Fruit fly (Drosophila melanogaster) whole organism, embryonic: ENCODE measurements around the gene CG13481.

Source experiments
- C15 ChIP-seq: fragments of 200-800 bp; sonication (Bioruptor generic); IDR thresholded peaks from 3 replicates; pipeline ENCODE4 v1.3.6; 2022; ENCODE audit warnings: missing biosample characterization, missing genetic modification characterization
- CG10274 ChIP-seq: fragments of 200-800 bp; sonication (Bioruptor generic); optimal IDR thresholded peaks from 3 replicates; lab custom pipeline; 2017; ENCODE audit warnings: missing biosample characterization, mild to moderate bottlenecking, missing genetic modification characterization
- CG11085 ChIP-seq: fragments of 200-800 bp; sonication (Bioruptor generic); IDR thresholded peaks from 2 replicates; pipeline ENCODE4 v1.3.6; 2022; ENCODE audit warnings: missing biosample characterization, missing genetic modification characterization
- CG13424 ChIP-seq: fragments of 200-800 bp; sonication (Bioruptor generic); optimal IDR thresholded peaks from 2 replicates; lab custom pipeline; 2019; ENCODE audit warnings: missing biosample characterization, mild to moderate bottlenecking, missing genetic modification characterization, moderate library complexity
- CG13775 ChIP-seq: fragments of 200-800 bp; sonication (Bioruptor generic); optimal IDR thresholded peaks from 3 replicates; lab custom pipeline; 2017; ENCODE audit warnings: missing biosample characterization, mild to moderate bottlenecking, missing genetic modification characterization
- CG14014 ChIP-seq: fragments of 200-800 bp; sonication (Bioruptor generic); IDR thresholded peaks from 2 replicates; pipeline ENCODE4 v1.3.6; 2022; ENCODE audit warnings: missing biosample characterization, missing genetic modification characterization
- CG16779 ChIP-seq: fragments of 200-800 bp; sonication (Bioruptor generic); IDR thresholded peaks from 2 replicates; pipeline ENCODE4 v1.3.6; 2022; ENCODE audit warnings: missing biosample characterization, missing genetic modification characterization
- CG17829 ChIP-seq: fragments of 200-800 bp; optimal IDR thresholded peaks from 2 replicates; lab custom pipeline; 2019; ENCODE audit warnings: missing biosample characterization, mild to moderate bottlenecking, missing genetic modification characterization, moderate library complexity
- CG2116 ChIP-seq: fragments of 200-800 bp; sonication (Bioruptor generic); optimal IDR thresholded peaks from 3 replicates; lab custom pipeline; 2018; ENCODE audit warnings: missing biosample characterization, mild to moderate bottlenecking, missing genetic modification characterization
- CG2712 ChIP-seq: fragments of 200-800 bp; optimal IDR thresholded peaks from 3 replicates; lab custom pipeline; 2019; ENCODE audit warnings: missing biosample characterization, mild to moderate bottlenecking, missing genetic modification characterization, moderate library complexity
- CG31365 ChIP-seq: fragments of 200-800 bp; sonication (Bioruptor generic); optimal IDR thresholded peaks from 2 replicates; lab custom pipeline; 2018; ENCODE audit warnings: missing biosample characterization, mild to moderate bottlenecking, missing genetic modification characterization
- CG7963 ChIP-seq: fragments of 200-800 bp; sonication (Bioruptor generic); IDR thresholded peaks from 3 replicates; pipeline ENCODE4 v1.3.6; 2022; ENCODE audit warnings: missing biosample characterization, missing genetic modification characterization; ENCODE audit not compliant: partially characterized antibody
- CG8290 ChIP-seq, 3 experiments: fragments of 200-800 bp; sonication (Bioruptor generic); optimal IDR thresholded peaks; 2 replicates each; lab custom pipeline; 2016 to 2019; ENCODE audit warnings: missing biosample characterization in 3 of 3, missing genetic modification characterization in 3 of 3, mild to moderate bottlenecking in 2 of 3, moderate library complexity in 1 of 3
- CG8478 ChIP-seq: fragments of >200 bp; optimal IDR thresholded peaks from 2 replicates; lab custom pipeline; 2018
- D19A ChIP-seq: fragments of 200-800 bp; optimal IDR thresholded peaks from 3 replicates; lab custom pipeline; 2019; ENCODE audit warnings: missing biosample characterization, mild to moderate bottlenecking, missing genetic modification characterization, moderate library complexity
- E2f1 ChIP-seq: fragments of 200-800 bp; sonication (Bioruptor generic); IDR thresholded peaks from 2 replicates; pipeline ENCODE4 v1.3.6; 2022; ENCODE audit warnings: missing biosample characterization, missing genetic modification characterization
- Eip74EF ChIP-seq, 2 experiments: fragments of 200-800 bp in 1 of 2; fragments of >200 bp in 1 of 2; sonication (Bioruptor generic) in 1 of 2; optimal IDR thresholded peaks; 2 replicates each; lab custom pipeline; 2017 to 2019; ENCODE audit warnings: missing biosample characterization in 2 of 2, missing genetic modification characterization in 2 of 2, mild to moderate bottlenecking in 1 of 2, moderate library complexity in 1 of 2
- Ets65A ChIP-seq: fragments of 200-800 bp; sonication (Bioruptor generic); peaks from one replicate; lab custom pipeline; 2016; ENCODE audit warnings: missing biosample characterization, missing genetic modification characterization
- Fer1 ChIP-seq: fragments of 200-800 bp; sonication (Bioruptor generic); optimal IDR thresholded peaks from 2 replicates; lab custom pipeline; 2017; ENCODE audit warnings: missing biosample characterization, mild to moderate bottlenecking, missing genetic modification characterization
- Hmx ChIP-seq: fragments of 200-800 bp; sonication (Bioruptor generic); optimal IDR thresholded peaks from 2 replicates; lab custom pipeline; 2016; ENCODE audit warnings: missing biosample characterization, missing genetic modification characterization
- Hsf ChIP-seq: fragments of 200-800 bp; sonication (Bioruptor generic); optimal IDR thresholded peaks from 3 replicates; lab custom pipeline; 2016; ENCODE audit warnings: missing biosample characterization, missing genetic modification characterization
- Lim3 ChIP-seq: fragments of 200-800 bp; sonication (Bioruptor generic); IDR thresholded peaks from 2 replicates; pipeline ENCODE4 v1.3.6; 2022; ENCODE audit warnings: missing biosample characterization, missing genetic modification characterization
- Meics ChIP-seq: fragments of 200-800 bp; sonication (Bioruptor generic); optimal IDR thresholded peaks from 2 replicates; lab custom pipeline; 2017; ENCODE audit warnings: missing biosample characterization, mild to moderate bottlenecking, missing genetic modification characterization
- Myb ChIP-seq: fragments of 200-800 bp; sonication (Bioruptor generic); optimal IDR thresholded peaks from 2 replicates; lab custom pipeline; 2016; ENCODE audit warnings: missing biosample characterization, missing genetic modification characterization
- Poxn ChIP-seq: fragments of 200-800 bp; sonication (Bioruptor generic); IDR thresholded peaks from 2 replicates; pipeline ENCODE4 v1.3.6; 2022; ENCODE audit warnings: missing biosample characterization, missing genetic modification characterization
- Ravus ChIP-seq: fragments of 200-800 bp; sonication (Bioruptor generic); IDR thresholded peaks from 2 replicates; pipeline ENCODE4 v1.3.6; 2022; ENCODE audit warnings: missing biosample characterization, missing genetic modification characterization
- Spps ChIP-seq: fragments of 200-800 bp; sonication (Bioruptor generic); optimal IDR thresholded peaks from 2 replicates; lab custom pipeline; 2018; ENCODE audit warnings: missing biosample characterization, mild to moderate bottlenecking, missing genetic modification characterization
- Sry-β ChIP-seq: fragments of 200-800 bp; sonication (Bioruptor generic); optimal IDR thresholded peaks from 2 replicates; lab custom pipeline; 2018; ENCODE audit warnings: missing biosample characterization, mild to moderate bottlenecking, missing genetic modification characterization, moderate library complexity
- Ssrp ChIP-seq: fragments of 200-800 bp; sonication (Bioruptor generic); optimal IDR thresholded peaks from 2 replicates; lab custom pipeline; 2018; ENCODE audit warnings: missing biosample characterization, mild to moderate bottlenecking, missing genetic modification characterization, moderate library complexity
- Vsx1 ChIP-seq: fragments of 200-800 bp; sonication (Bioruptor generic); optimal IDR thresholded peaks from 2 replicates; lab custom pipeline; 2017; ENCODE audit warnings: missing biosample characterization, mild to moderate bottlenecking, missing genetic modification characterization, missing genetic modification reagents
- bsh ChIP-seq, 2 experiments: fragments of 200-800 bp; sonication (Bioruptor generic); optimal IDR thresholded peaks; 2 replicates each; lab custom pipeline; 2017 to 2018; ENCODE audit warnings: mild to moderate bottlenecking in 2 of 2, missing biosample characterization in 2 of 2, missing genetic modification characterization in 2 of 2, moderate library complexity in 1 of 2
- cas ChIP-seq: fragments of 200-800 bp; sonication (Bioruptor generic); IDR thresholded peaks from 2 replicates; pipeline ENCODE4 v1.3.6; 2022; ENCODE audit warnings: missing biosample characterization, missing genetic modification characterization
- caup ChIP-seq: fragments of 200-800 bp; sonication (Bioruptor generic); optimal IDR thresholded peaks from 3 replicates; lab custom pipeline; 2017; ENCODE audit warnings: missing biosample characterization, mild to moderate bottlenecking, missing genetic modification characterization, moderate library complexity; ENCODE audit not compliant: severe bottlenecking
- ci ChIP-seq: fragments of 200-800 bp; sonication (Bioruptor generic); IDR thresholded peaks from 3 replicates; pipeline ENCODE4 v1.3.6; 2022; ENCODE audit warnings: missing biosample characterization, missing genetic modification characterization
- dysf ChIP-seq: fragments of 200-800 bp; sonication (Bioruptor generic); IDR thresholded peaks from 3 replicates; pipeline ENCODE4 v1.3.6; 2022; ENCODE audit warnings: missing biosample characterization, missing genetic modification characterization
- gcm ChIP-seq: fragments of 200-800 bp; sonication (Bioruptor generic); optimal IDR thresholded peaks from 2 replicates; lab custom pipeline; 2019; ENCODE audit warnings: missing biosample characterization, mild to moderate bottlenecking, missing genetic modification characterization, moderate library complexity
- ken ChIP-seq: fragments of 200-800 bp; sonication (Bioruptor generic); IDR thresholded peaks from 3 replicates; pipeline ENCODE4 v1.3.6; 2022; ENCODE audit warnings: missing biosample characterization, missing genetic modification characterization
- knrl ChIP-seq: fragments of 200-800 bp; sonication (Bioruptor generic); IDR thresholded peaks from 3 replicates; pipeline ENCODE4 v1.3.6; 2022; ENCODE audit warnings: missing biosample characterization, missing genetic modification characterization; ENCODE audit not compliant: partially characterized antibody
- lov ChIP-seq, 2 experiments: fragments of 200-800 bp in 1 of 2; fragments of >200 bp in 1 of 2; sonication (Bioruptor generic) in 1 of 2; IDR thresholded peaks in 1 of 2; optimal IDR thresholded peaks in 1 of 2; 2 replicates in 1 of 2; 3 replicates in 1 of 2; pipeline versions ENCODE4 v1.3.6 to Lab custom; 2017 to 2022; ENCODE audit warnings: missing biosample characterization in 1 of 2, missing genetic modification characterization in 1 of 2
- maf-S ChIP-seq: fragments of 200-800 bp; sonication (Bioruptor generic); optimal IDR thresholded peaks from 2 replicates; lab custom pipeline; 2016; ENCODE audit warnings: missing biosample characterization, missing genetic modification characterization
- oc ChIP-seq: fragments of 200-800 bp; sonication (Bioruptor generic); optimal IDR thresholded peaks from 2 replicates; lab custom pipeline; 2018; ENCODE audit warnings: missing biosample characterization, mild to moderate bottlenecking, missing genetic modification characterization, moderate library complexity
- pnt ChIP-seq: fragments of 200-800 bp; sonication (Bioruptor generic); optimal IDR thresholded peaks from 3 replicates; lab custom pipeline; 2016; ENCODE audit warnings: missing biosample characterization, missing genetic modification characterization
- row ChIP-seq: fragments of 200-800 bp; sonication (Bioruptor generic); IDR thresholded peaks from 3 replicates; pipeline ENCODE4 v1.3.6; 2022; ENCODE audit warnings: missing biosample characterization, missing genetic modification characterization
- sim ChIP-seq: fragments of 200-800 bp; sonication (Bioruptor generic); IDR thresholded peaks from 2 replicates; pipeline ENCODE4 v1.3.6; 2022; ENCODE audit warnings: missing biosample characterization, missing genetic modification characterization
- slp2 ChIP-seq: fragments of 200-800 bp; sonication (Bioruptor generic); optimal IDR thresholded peaks from 2 replicates; lab custom pipeline; 2016; ENCODE audit warnings: missing biosample characterization, missing genetic modification characterization
- trem ChIP-seq: fragments of 200-800 bp; optimal IDR thresholded peaks from 3 replicates; lab custom pipeline; 2019; ENCODE audit warnings: missing biosample characterization, mild to moderate bottlenecking, missing genetic modification characterization, moderate library complexity
- usp ChIP-seq: fragments of >200 bp; optimal IDR thresholded peaks from 2 replicates; lab custom pipeline; 2017; ENCODE audit warnings: missing biosample characterization, missing genetic modification characterization
- zen2 ChIP-seq: fragments of 200-800 bp; sonication (Bioruptor generic); IDR thresholded peaks from 3 replicates; pipeline ENCODE4 v1.3.6; 2022; ENCODE audit warnings: missing biosample characterization, missing genetic modification characterization; ENCODE audit not compliant: partially characterized antibody

The CG13481 gene

dm6 chr3L:14409419-14410145 is 40.1 kb upstream of the CG13481 start, which contains the start of gene stwl (continued):
- TF ChIP-seq row (GFP tag; lab: Robert Waterston, UW) (peak; percentile 83), Hsf (peak; percentile 58), trem (tag; lab: Kevin White, UChicago) (peak; percentile 98), Ssrp (tag; lab: Kevin White, UChicago) (no peak), Meics (peak; percentile 51), Fer1 (peak; percentile 56), CG7963 (GFP tag; lab: Robert Waterston, UW) (peak; percentile 60; the same call in 2 of the 3 replicates), Spps (tag; lab: Kevin White, UChicago) (no peak), ken (peak; percentile 63; the same call in 2 of the 3 replicates), ci (GFP tag; lab: Robert Waterston, UW) (peak; percentile 62; the same call in 2 of the 3 replicates), zen2 (GFP tag; lab: Robert Waterston, UW) (peak; percentile 65), usp (GFP tag; lab: Kevin White, UChicago) (no peak), Sry-β (GFP tag; lab: Kevin White, UChicago) (no peak), knrl (GFP tag; lab: Robert Waterston, UW) (peak; percentile 78), CG8290 (GFP tag; optimal IDR thresholded peaks at IDR 0.05; lab: Kevin White, UChicago) (peak; percentile 89), CG8290 (tag; optimal IDR thresholded peaks at IDR 0.05; lab: Kevin White, UChicago) (peak; percentile 83 to 95), dysf (GFP tag; lab: Robert Waterston, UW) (peak; percentile 32; the same call in 1 of the 3 replicates), oc (tag; lab: Kevin White, UChicago) (no peak), CG13775 (GFP tag; lab: Kevin White, UChicago) (no peak), Hmx (GFP tag; lab: Kevin White, UChicago) (no peak), CG31365 (tag; lab: Kevin White, UChicago) (peak; percentile 7), bsh (GFP tag; optimal IDR thresholded peaks at IDR 0.05; lab: Kevin White, UChicago) (peak in 1 of 2 experiments; percentile 20), Vsx1 (GFP tag; lab: Kevin White, UChicago) (no peak), CG2712 (tag; lab: Kevin White, UChicago) (peak; percentile 8), cas (GFP tag; lab: Robert Waterston, UW) (peak; percentile 63; the same call in 1 of the 2 replicates), Eip74EF (GFP tag; optimal IDR thresholded peaks at IDR 0.05; lab: Kevin White, UChicago) (no peak), D19A (tag; lab: Kevin White, UChicago) (no peak), Poxn (GFP tag; lab: Robert Waterston, UW) (no peak), CG8478 (lab: Kevin White, UChicago) (peak; percentile 31), lov (optimal IDR thresholded peaks at IDR 0.05; lab: Kevin White, UChicago) (no peak), lov (GFP tag; IDR thresholded peaks at IDR 0.05; lab: Robert Waterston, UW) (0 out of 3 replicates have a peak, but pooled peaks have one; percentile 5), Ravus (GFP tag; lab: Robert Waterston, UW) (no peak; the same call in 1 of the 2 replicates), gcm (GFP tag; lab: Kevin White, UChicago) (no peak), CG14014 (GFP tag; lab: Robert Waterston, UW) (peak; percentile 30; the same call in 1 of the 2 replicates), sim (GFP tag; lab: Robert Waterston, UW) (peak; percentile 23; the same call in 1 of the 2 replicates), E2f1 (GFP tag; lab: Robert Waterston, UW) (peak; percentile 18; the same call in 1 of the 2 replicates), C15 (GFP tag; lab: Robert Waterston, UW) (0 out of 3 replicates have a peak, but pooled peaks have one; percentile 16), CG16779 (no peak), Ets65A (GFP tag; lab: Kevin White, UChicago) (peak; percentile 93), caup (GFP tag; lab: Kevin White, UChicago) (no peak), CG13424 (tag; lab: Kevin White, UChicago) (peak; percentile 25), CG11085 (GFP tag; lab: Robert Waterston, UW) (peak; percentile 29; the same call in 1 of the 2 replicates), Lim3 (GFP tag; lab: Robert Waterston, UW) (no peak), CG10274 (GFP tag; lab: Kevin White, UChicago) (no peak), maf-S (GFP tag; lab: Kevin White, UChicago) (peak; percentile 34), CG17829 (peak; percentile 14), pnt (GFP tag; lab: Kevin White, UChicago) (peak; percentile 53), CG2116 (GFP tag; lab: Kevin White, UChicago) (peak; percentile 65), Myb (GFP tag; lab: Kevin White, UChicago) (peak; percentile 73), slp2 (GFP tag; lab: Kevin White, UChicago) (no peak)
